Worm (Caenorhabditis elegans) whole organism, young adult: ENCODE results near the gene ugt-12.
A peak's percentile ranks its signal among the peaks of the same experiment; 100 is the strongest.

Source experiments
- B0019.2 ChIP-seq: fragments of 200-800 bp; sonication (Bioruptor generic); conservative IDR thresholded peaks from 2 replicates; pipeline ENCODE4 v1.3.6; 2022; ENCODE audit warnings: missing genetic modification reagents, missing genetic modification characterization, missing compliant biosample characterization
- F33H1.4 ChIP-seq: fragments of 200-800 bp; sonication (Bioruptor generic); IDR thresholded peaks from 2 replicates; pipeline ENCODE4 v1.3.6; 2022; ENCODE audit warnings: missing genetic modification reagents, missing genetic modification characterization, missing compliant biosample characterization
- F39B2.1 ChIP-seq: fragments of 200-800 bp; sonication (Bioruptor generic); IDR thresholded peaks from 2 replicates; pipeline ENCODE4 v1.3.6; 2022; ENCODE audit warnings: missing genetic modification reagents, missing genetic modification characterization, missing compliant biosample characterization
- F49E8.2 ChIP-seq: sonication (generic microtip); optimal IDR thresholded peaks from 3 replicates; lab custom pipeline; 2017; ENCODE audit warnings: missing genetic modification characterization, mild to moderate bottlenecking, missing compliant biosample characterization, antibody characterized with exemption, moderate library complexity; ENCODE audit not compliant: insufficient read depth
- F52B5.7 ChIP-seq: sonication (generic microtip); optimal IDR thresholded peaks from 2 replicates; lab custom pipeline; 2016; ENCODE audit warnings: mild to moderate bottlenecking, missing genetic modification characterization, missing compliant biosample characterization
- F57A8.1 ChIP-seq: fragments of 200-800 bp; sonication (Bioruptor generic); optimal IDR thresholded peaks from 2 replicates; lab custom pipeline; 2018; ENCODE audit warnings: mild to moderate bottlenecking, missing genetic modification characterization, moderate library complexity, missing compliant biosample characterization
- Y53G8AR.9 ChIP-seq: fragments of 200-800 bp; sonication (Bioruptor generic); conservative IDR thresholded peaks from 2 replicates; pipeline ENCODE4 v1.3.6; 2022; ENCODE audit warnings: missing genetic modification reagents, missing genetic modification characterization, missing compliant biosample characterization
- Y79H2A.3 ChIP-seq: fragments of 200-800 bp; sonication (Bioruptor generic); conservative IDR thresholded peaks from 2 replicates; pipeline ENCODE4 v1.3.6; 2022; ENCODE audit warnings: missing genetic modification reagents, missing genetic modification characterization, missing compliant biosample characterization
- Y95B8A.8 ChIP-seq: fragments of 200-800 bp; sonication (Bioruptor generic); IDR thresholded peaks from 2 replicates; pipeline ENCODE4 v1.3.6; 2022; ENCODE audit warnings: missing genetic modification reagents, missing genetic modification characterization, missing compliant biosample characterization
- ama-1 ChIP-seq, 3 experiments: fragments of 150-350 bp in 1 of 3; sonication (generic microtip) in 2 of 3; optimal IDR thresholded peaks; 2 replicates each; lab custom pipeline; 2014 to 2018; ENCODE audit warnings: missing biosample characterization in 2 of 3, missing genetic modification characterization in 2 of 3, missing genetic modification reagents in 2 of 3
- aptf-3 ChIP-seq: fragments of 200-800 bp; sonication (Bioruptor generic); IDR thresholded peaks from 2 replicates; pipeline ENCODE4 v1.3.6; 2022; ENCODE audit warnings: missing genetic modification characterization, missing compliant biosample characterization
- athp-1 ChIP-seq: sonication (generic microtip); optimal IDR thresholded peaks from 2 replicates; lab custom pipeline; 2017; ENCODE audit warnings: mild to moderate bottlenecking, missing genetic modification characterization, missing compliant biosample characterization
- attf-6 ChIP-seq: fragments of 200-800 bp; sonication (Bioruptor generic); IDR thresholded peaks from 2 replicates; pipeline ENCODE4 v1.3.6; 2022; ENCODE audit warnings: missing genetic modification reagents, missing genetic modification characterization, missing compliant biosample characterization
- ccch-3 ChIP-seq: fragments of 200-800 bp; sonication (Bioruptor generic); optimal IDR thresholded peaks from 2 replicates; lab custom pipeline; 2018; ENCODE audit warnings: mild to moderate bottlenecking, missing genetic modification characterization, missing compliant biosample characterization
- ceh-58 ChIP-seq: fragments of 200-800 bp; sonication (Bioruptor generic); IDR thresholded peaks from 2 replicates; pipeline ENCODE4 v1.3.6; 2022; ENCODE audit warnings: missing genetic modification characterization, missing compliant biosample characterization
- ceh-91 ChIP-seq: fragments of 200-800 bp; sonication (Bioruptor generic); IDR thresholded peaks from 2 replicates; pipeline ENCODE4 v1.3.6; 2022; ENCODE audit warnings: missing genetic modification reagents, missing genetic modification characterization, missing compliant biosample characterization
- chd-7 ChIP-seq: sonication (generic microtip); optimal IDR thresholded peaks from 2 replicates; lab custom pipeline; 2016; ENCODE audit warnings: mild to moderate bottlenecking, missing genetic modification characterization, moderate library complexity, missing compliant biosample characterization
- dox-1 ChIP-seq: fragments of 200-800 bp; sonication (Bioruptor generic); IDR thresholded peaks from 2 replicates; pipeline ENCODE4 v1.3.6; 2022; ENCODE audit warnings: missing genetic modification reagents, missing genetic modification characterization, missing compliant biosample characterization
- dpl-1 ChIP-seq: fragments of 150-350 bp; optimal IDR thresholded peaks from 2 replicates; lab custom pipeline; 2014; ENCODE audit warnings: missing biosample characterization, missing genetic modification reagents, missing genetic modification characterization
- egl-44 ChIP-seq: fragments of 200-800 bp; sonication (Bioruptor generic); IDR thresholded peaks from 2 replicates; pipeline ENCODE4 v1.3.6; 2022; ENCODE audit warnings: missing genetic modification reagents, missing genetic modification characterization, missing compliant biosample characterization
- egrh-3 ChIP-seq: fragments of 200-800 bp; sonication (Bioruptor generic); IDR thresholded peaks from 2 replicates; pipeline ENCODE4 v1.3.6; 2022; ENCODE audit warnings: missing genetic modification reagents, missing genetic modification characterization, missing compliant biosample characterization
- ekl-4 ChIP-seq: fragments of 200-800 bp; sonication (Bioruptor generic); IDR thresholded peaks from 2 replicates; pipeline ENCODE4 v1.3.6; 2022; ENCODE audit warnings: missing genetic modification reagents, missing genetic modification characterization, missing compliant biosample characterization
- ets-4 ChIP-seq: fragments of 200-800 bp; sonication (Bioruptor generic); optimal IDR thresholded peaks from 2 replicates; lab custom pipeline; 2018; ENCODE audit warnings: mild to moderate bottlenecking, missing genetic modification characterization, missing compliant biosample characterization
- him-1 ChIP-seq: sonication (generic microtip); optimal IDR thresholded peaks from 2 replicates; lab custom pipeline; 2016; ENCODE audit warnings: missing genotype, missing genetic modification reagents, missing genetic modification characterization, missing compliant biosample characterization
- hrde-1 ChIP-seq: sonication (generic microtip); optimal IDR thresholded peaks from 2 replicates; lab custom pipeline; 2016; ENCODE audit warnings: missing genetic modification characterization, mild to moderate bottlenecking, missing compliant biosample characterization, moderate library complexity, missing genotype, missing genetic modification reagents, borderline replicate concordance
- lin-26 ChIP-seq: fragments of 200-800 bp; sonication (Bioruptor generic); IDR thresholded peaks from 2 replicates; pipeline ENCODE4 v1.3.6; 2022; ENCODE audit warnings: missing genetic modification reagents, missing genetic modification characterization, missing compliant biosample characterization
- lsl-1 ChIP-seq: fragments of 200-800 bp; sonication (Bioruptor generic); optimal IDR thresholded peaks from 2 replicates; lab custom pipeline; 2018; ENCODE audit warnings: mild to moderate bottlenecking, missing genetic modification characterization, moderate library complexity, missing compliant biosample characterization
- madf-3 ChIP-seq: fragments of 200-800 bp; sonication (Bioruptor generic); IDR thresholded peaks from 2 replicates; pipeline ENCODE4 v1.3.6; 2022; ENCODE audit warnings: missing genetic modification reagents, missing genetic modification characterization, missing compliant biosample characterization
- madf-6 ChIP-seq: fragments of 200-800 bp; sonication (Bioruptor generic); IDR thresholded peaks from 2 replicates; pipeline ENCODE4 v1.3.6; 2022; ENCODE audit warnings: missing genetic modification reagents, missing genetic modification characterization, missing compliant biosample characterization
- mcd-1 ChIP-seq: fragments of 200-800 bp; sonication (Bioruptor generic); IDR thresholded peaks from 2 replicates; pipeline ENCODE4 v1.3.6; 2022; ENCODE audit warnings: missing genetic modification reagents, missing genetic modification characterization, missing compliant biosample characterization
- nfyb-1 ChIP-seq: fragments of 200-800 bp; sonication (Bioruptor generic); IDR thresholded peaks from 2 replicates; pipeline ENCODE4 v1.3.6; 2022; ENCODE audit warnings: missing genetic modification reagents, missing genetic modification characterization, missing compliant biosample characterization
- nhr-179 ChIP-seq: sonication (generic microtip); optimal IDR thresholded peaks from 2 replicates; lab custom pipeline; 2016; ENCODE audit warnings: mild to moderate bottlenecking, missing genetic modification characterization, missing compliant biosample characterization
- repo-1 ChIP-seq: sonication (generic microtip); optimal IDR thresholded peaks from 2 replicates; lab custom pipeline; 2017; ENCODE audit warnings: mild to moderate bottlenecking, missing genetic modification characterization, missing compliant biosample characterization
- sdz-38 ChIP-seq: sonication (generic microtip); optimal IDR thresholded peaks from 2 replicates; lab custom pipeline; 2016; ENCODE audit warnings: missing genotype, missing genetic modification characterization, missing compliant biosample characterization
- snpc-3.4 ChIP-seq: sonication (generic microtip); optimal IDR thresholded peaks from 2 replicates; lab custom pipeline; 2017; ENCODE audit warnings: missing genetic modification characterization, mild to moderate bottlenecking, missing compliant biosample characterization, antibody characterized with exemption, moderate library complexity, missing genotype, missing genetic modification reagents
- snpc-4 ChIP-seq, 5 experiments: fragments of 150-350 bp in 1 of 5; sonication (generic microtip) in 4 of 5; optimal IDR thresholded peaks; 2 replicates each; lab custom pipeline; 2014 to 2018; ENCODE audit warnings: missing genetic modification characterization in 5 of 5, missing biosample characterization in 3 of 5, antibody characterized with exemption in 2 of 5, mild to moderate bottlenecking in 2 of 5, missing compliant biosample characterization in 2 of 5, missing genotype in 2 of 5, moderate library complexity in 2 of 5, missing genetic modification reagents in 1 of 5
- sptf-2 ChIP-seq: fragments of 200-800 bp; sonication (Bioruptor generic); optimal IDR thresholded peaks from 2 replicates; lab custom pipeline; 2018; ENCODE audit warnings: mild to moderate bottlenecking, missing genetic modification characterization, missing compliant biosample characterization
- tbp1 ChIP-seq: fragments of 200-800 bp; sonication (Bioruptor generic); optimal IDR thresholded peaks from 2 replicates; lab custom pipeline; 2018; ENCODE audit warnings: mild to moderate bottlenecking, missing genetic modification characterization, missing compliant biosample characterization
- tlf-1 ChIP-seq: fragments of 200-800 bp; sonication (Bioruptor generic); optimal IDR thresholded peaks from 2 replicates; lab custom pipeline; 2018; ENCODE audit warnings: mild to moderate bottlenecking, missing genetic modification characterization, missing compliant biosample characterization
- unc-130 ChIP-seq: sonication (generic microtip); optimal IDR thresholded peaks from 2 replicates; lab custom pipeline; 2016; ENCODE audit warnings: missing genetic modification reagents, missing genetic modification characterization, missing compliant biosample characterization
- unc-62 ChIP-seq: fragments of 150-350 bp; optimal IDR thresholded peaks from 2 replicates; lab custom pipeline; 2014; ENCODE audit warnings: missing biosample characterization, missing genetic modification reagents, missing genetic modification characterization
- zfh-2 ChIP-seq: fragments of 200-800 bp; sonication (Bioruptor generic); conservative IDR thresholded peaks from 2 replicates; pipeline ENCODE4 v1.3.6; 2022; ENCODE audit warnings: missing genetic modification reagents, missing genetic modification characterization, missing compliant biosample characterization
- ztf-25 ChIP-seq: fragments of 200-800 bp; sonication (Bioruptor generic); IDR thresholded peaks from 2 replicates; pipeline ENCODE4 v1.3.6; 2022; ENCODE audit warnings: missing genetic modification reagents, missing genetic modification characterization, missing compliant biosample characterization

The ugt-12 gene

DNA sequence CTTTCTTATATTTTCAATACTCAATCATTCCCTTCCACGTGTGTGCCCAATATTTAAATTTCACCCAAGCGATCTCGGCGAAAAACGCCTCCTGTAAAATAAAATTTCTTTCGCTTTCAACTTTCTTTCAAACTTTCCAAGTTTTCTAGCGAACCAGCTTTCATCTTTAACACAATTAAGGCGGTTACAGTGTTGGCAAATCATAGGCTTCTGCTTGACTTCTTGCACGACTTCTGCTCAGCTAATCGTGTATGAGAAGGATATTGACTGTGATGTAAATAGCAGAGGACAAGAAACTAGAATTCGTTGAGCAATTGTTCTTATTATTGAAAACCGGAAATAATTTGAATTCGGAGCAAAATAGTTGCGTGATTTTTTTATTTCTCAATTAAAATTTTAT, 1.9 kb upstream of the ugt-12 start (continued):
- TF ChIP-seq ceh-58 (GFP tag; lab: Robert Waterston, UW), result 0 out of 2 replicates have a peak, but pooled peaks have one; percentile 15
- peak; percentile 45 for TF ChIP-seq F33H1.4 (GFP tag; lab: Robert Waterston, UW)
- no peak for TF ChIP-seq unc-62 (GFP tag; lab: Kevin White, UChicago)
- peak; percentile 75; the same call in 1 of the 2 replicates for TF ChIP-seq F39B2.1
- peak; percentile 81 for TF ChIP-seq madf-3
- TF ChIP-seq Y79H2A.3 (GFP tag; lab: Robert Waterston, UW), result peak; percentile 85; the same call in 1 of the 2 replicates
- peak; percentile 9 for TF ChIP-seq him-1 (tag; lab: Kevin White, UChicago)
- TF ChIP-seq snpc-3.4 (tag; lab: Kevin White, UChicago), result peak; percentile 51
- TF ChIP-seq Y53G8AR.9, result peak; percentile 83
- peak; percentile 73 for TF ChIP-seq ekl-4 (GFP tag; lab: Robert Waterston, UW)
- no peak for TF ChIP-seq Y95B8A.8 (GFP tag; lab: Robert Waterston, UW)
- TF ChIP-seq tlf-1 (GFP tag; lab: Kevin White, UChicago), result peak; percentile 53
- peak; percentile 23; the same call in 1 of the 2 replicates for TF ChIP-seq dox-1 (GFP tag; lab: Robert Waterston, UW)
- peak; percentile 63; the same call in 1 of the 2 replicates for TF ChIP-seq lin-26
- peak; percentile 70 for TF ChIP-seq hrde-1 (tag; lab: Kevin White, UChicago)
- TF ChIP-seq unc-130 (GFP tag; lab: Kevin White, UChicago), result peak; percentile 6
- peak; percentile 6; the same call in 1 of the 2 replicates for TF ChIP-seq aptf-3 (GFP tag; lab: Robert Waterston, UW)
- TF ChIP-seq F52B5.7 (tag; lab: Kevin White, UChicago), result no peak
- 0 out of 2 replicates have a peak, but pooled peaks have one; percentile 15 for TF ChIP-seq mcd-1 (GFP tag; lab: Robert Waterston, UW)

DNA sequence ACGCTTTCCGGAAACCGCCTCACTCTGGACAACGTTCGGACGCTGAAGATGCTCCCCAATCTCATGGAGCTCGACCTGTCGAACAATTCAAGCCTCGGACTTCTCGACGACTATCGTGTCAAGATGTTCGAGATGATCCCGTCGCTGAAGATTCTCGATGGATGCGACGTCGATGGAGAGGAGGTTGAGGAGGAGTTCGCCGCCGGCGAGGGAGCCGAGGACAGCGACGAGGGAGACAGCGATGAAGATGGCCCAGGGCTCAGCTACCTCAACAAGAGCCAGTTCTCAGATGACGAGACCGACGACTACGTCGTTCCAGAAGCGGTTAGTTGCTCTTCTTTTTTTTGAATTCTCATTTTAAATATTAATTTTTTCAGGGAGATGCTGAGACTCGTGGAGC, 1.4 kb upstream of the ugt-12 start:
- TF ChIP-seq ccch-3 (GFP tag; lab: Kevin White, UChicago) (no peak), egrh-3 (GFP tag; lab: Robert Waterston, UW) (peak; percentile 70; the same call in 1 of the 2 replicates), zfh-2 (GFP tag; lab: Robert Waterston, UW) (peak; percentile 81)
- TF ChIP-seq, all 124 proteins: peak for 2

DNA sequence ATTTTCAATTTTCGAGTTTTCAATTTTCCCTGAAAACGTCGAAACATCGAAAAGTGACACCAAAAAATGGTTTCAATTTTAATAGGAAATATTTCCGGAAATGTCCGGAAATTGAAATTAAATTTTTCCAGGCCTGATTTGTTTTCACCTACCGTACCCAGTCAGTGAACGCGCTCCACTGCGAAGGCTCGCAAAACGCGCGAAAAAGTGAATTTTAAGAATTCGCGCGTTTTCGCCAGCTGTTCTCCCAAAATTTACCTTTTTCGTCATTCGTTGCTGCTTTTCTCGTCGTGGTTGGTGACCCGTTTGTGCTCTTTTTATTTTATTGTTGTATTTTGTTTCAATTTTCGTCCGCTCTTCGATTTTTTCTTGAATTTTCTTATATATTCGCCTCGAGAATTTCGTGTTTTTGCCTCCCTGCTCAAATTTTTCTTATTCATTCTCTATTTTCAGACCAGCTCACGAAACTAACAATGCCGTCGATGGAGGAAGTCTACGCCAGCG, 599 bp upstream of the ugt-12 start, which contains the start of gene T19H12.2:
Gene T19H12.2, plus strand, starts transcription at position 454 of the 504 bp plus-strand sequence.
- peak; percentile 91 for TF ChIP-seq F49E8.2 (tag; lab: Kevin White, UChicago)
- peak; percentile 99 for TF ChIP-seq lsl-1 (GFP tag; lab: Kevin White, UChicago)
- peak; percentile 41 for TF ChIP-seq hrde-1 (tag; lab: Kevin White, UChicago)
- peak; percentile 66 for TF ChIP-seq tbp1 (GFP tag; lab: Kevin White, UChicago)
- TF ChIP-seq snpc-4 (GFP tag; optimal IDR thresholded peaks at IDR 0.05; lab: Kevin White, UChicago), result peak; percentile 58
- TF ChIP-seq snpc-4 (tag; optimal IDR thresholded peaks at IDR 0.05; lab: Kevin White, UChicago), result peak in 3 of 4 experiments; percentile 32 to 70 (median 62)
- no peak for TF ChIP-seq sdz-38 (tag; lab: Kevin White, UChicago)
- peak; percentile 100 for TF ChIP-seq madf-6
- peak; percentile 51 for TF ChIP-seq athp-1 (tag; lab: Kevin White, UChicago)
- no peak for TF ChIP-seq F57A8.1 (GFP tag; lab: Kevin White, UChicago)
- TF ChIP-seq zfh-2 (GFP tag; lab: Robert Waterston, UW), result no peak
- peak; percentile 86; the same call in 1 of the 2 replicates for TF ChIP-seq Y79H2A.3 (GFP tag; lab: Robert Waterston, UW)
- TF ChIP-seq nhr-179, result no peak
- TF ChIP-seq dpl-1 (GFP tag; lab: Kevin White, UChicago), result peak; percentile 94
- no peak for TF ChIP-seq ama-1 (optimal IDR thresholded peaks at IDR 0.05; lab: Kevin White, UChicago)
- no peak for TF ChIP-seq ama-1 (GFP tag; optimal IDR thresholded peaks at IDR 0.05; lab: Kevin White, UChicago)
- TF ChIP-seq tlf-1 (GFP tag; lab: Kevin White, UChicago), result peak; percentile 92
- TF ChIP-seq chd-7 (tag; lab: Kevin White, UChicago), result no peak
- 0 out of 2 replicates have a peak, but pooled peaks have one; percentile 69 for TF ChIP-seq ztf-25 (GFP tag; lab: Robert Waterston, UW)
- TF ChIP-seq nfyb-1 (GFP tag; lab: Robert Waterston, UW), result peak; percentile 59; the same call in 1 of the 2 replicates
- TF ChIP-seq ceh-91 (GFP tag; lab: Robert Waterston, UW), result peak; percentile 99
- TF ChIP-seq ets-4, result no peak
- no peak for TF ChIP-seq repo-1 (tag; lab: Kevin White, UChicago)
- no peak for TF ChIP-seq egl-44 (GFP tag; lab: Robert Waterston, UW)
- TF ChIP-seq B0019.2, result peak; percentile 93
- TF ChIP-seq attf-6 (GFP tag; lab: Robert Waterston, UW), result peak; percentile 41; the same call in 1 of the 2 replicates
- peak; percentile 93 for TF ChIP-seq Y95B8A.8 (GFP tag; lab: Robert Waterston, UW)
- no peak for TF ChIP-seq sptf-2 (GFP tag; lab: Kevin White, UChicago)
